Worm (Caenorhabditis elegans): ENCODE data around the gene lron-3.

The lron-3 gene

ce11 chrX:15567986-15568940 is 10.5 kb upstream of the lron-3 start, which contains the start of gene dyn-1 (continued):
- TF ChIP-seq elt-1 (tag; optimal IDR thresholded peaks at IDR 0.05) = no peak
- TF ChIP-seq ceh-9 (tag; optimal IDR thresholded peaks at IDR 0.05) = no peak
- TF ChIP-seq lin-15B (tag; optimal IDR thresholded peaks at IDR 0.05) = peak; percentile 39
- TF ChIP-seq tbx-2 (tag; optimal IDR thresholded peaks at IDR 0.05) = peak; percentile 22
- no peak for TF ChIP-seq egl-27 (tag; optimal IDR thresholded peaks at IDR 0.05)
- TF ChIP-seq nhr-77 (tag; optimal IDR thresholded peaks at IDR 0.05) = no peak
- no peak for TF ChIP-seq nhr-11 (tag; optimal IDR thresholded peaks at IDR 0.05)

ce11 chrX:15566640-15567039 is 8.9 kb upstream of the lron-3 start:
- TF ChIP-seq snpc-4 (tag; optimal IDR thresholded peaks at IDR 0.05) (peak; percentile 22), lsy-12 (tag; optimal IDR thresholded peaks at IDR 0.05) (peak; percentile 11), nfya-1 (tag; optimal IDR thresholded peaks at IDR 0.05; ENCODE audit: insufficient read depth) (peak; percentile 67), nhr-77 (tag; optimal IDR thresholded peaks at IDR 0.05) (no peak), daf-12 (tag; optimal IDR thresholded peaks at IDR 0.05) (no peak), sea-2 (GFP tag; optimal IDR thresholded peaks at IDR 0.05) (peak; percentile 59), hmg-11 (tag; optimal IDR thresholded peaks at IDR 0.05) (peak; percentile 87), nhr-23 (tag; optimal IDR thresholded peaks at IDR 0.05) (no peak), mdl-1 (tag; optimal IDR thresholded peaks at IDR 0.05) (no peak), lin-15B (tag; optimal IDR thresholded peaks at IDR 0.05) (no peak), lin-39 (tag; optimal IDR thresholded peaks at IDR 0.05) (peak; percentile 67), pha-4 (tag; optimal IDR thresholded peaks at IDR 0.05) (no peak), fkh-10 (GFP tag; optimal IDR thresholded peaks at IDR 0.05) (peak; percentile 51)

- TF ChIP-seq lin-39 (tag; optimal IDR thresholded peaks at IDR 0.05) = peak; percentile 59
- peak; percentile 16 for TF ChIP-seq nfya-1 (tag; optimal IDR thresholded peaks at IDR 0.05; ENCODE audit: insufficient read depth)
- no peak for TF ChIP-seq elt-2 (tag; optimal IDR thresholded peaks at IDR 0.05)
- TF ChIP-seq pha-4 (tag; optimal IDR thresholded peaks at IDR 0.05) = no peak
- no peak for TF ChIP-seq zag-1 (tag; optimal IDR thresholded peaks at IDR 0.05)
- no peak for TF ChIP-seq nhr-77 (tag; optimal IDR thresholded peaks at IDR 0.05)
- TF ChIP-seq ceh-28 (tag; optimal IDR thresholded peaks at IDR 0.05) = no peak
- no peak for TF ChIP-seq lin-15B (tag; optimal IDR thresholded peaks at IDR 0.05)
- TF ChIP-seq snpc-4 (tag; optimal IDR thresholded peaks at IDR 0.05) = no peak
- no peak for TF ChIP-seq hmg-11 (tag; optimal IDR thresholded peaks at IDR 0.05)
- no peak for TF ChIP-seq ztf-11 (tag; optimal IDR thresholded peaks at IDR 0.05)
- no peak for TF ChIP-seq ama-1 (optimal IDR thresholded peaks at IDR 0.05)
- no peak for TF ChIP-seq nhr-12 (tag; optimal IDR thresholded peaks at IDR 0.05)
- TF ChIP-seq sea-2 (GFP tag; optimal IDR thresholded peaks at IDR 0.05) = no peak
- TF ChIP-seq nhr-76 (tag; optimal IDR thresholded peaks at IDR 0.05) = no peak
These were observed 6.6 kb upstream of the lron-3 start for ce11 chrX:15564338-15564737.

ce11 chrX:15559473-15559872 is 1.7 kb upstream of the lron-3 start:
- TF ChIP-seq ceh-9 (tag; optimal IDR thresholded peaks at IDR 0.05) (no peak), snpc-4 (tag; optimal IDR thresholded peaks at IDR 0.05) (peak; percentile 40), jun-1 (tag; optimal IDR thresholded peaks at IDR 0.05) (no peak), aly-2 (tag; optimal IDR thresholded peaks at IDR 0.05) (no peak)

ce11 chrX:15555529-15555928 is 2.2 kb downstream of the lron-3 start:
- peak; percentile 2 for TF ChIP-seq lin-39 (tag; optimal IDR thresholded peaks at IDR 0.05)
- TF ChIP-seq ztf-4 (tag; optimal IDR thresholded peaks at IDR 0.05) = no peak

- TF ChIP-seq nfya-1 (tag; optimal IDR thresholded peaks at IDR 0.05; ENCODE audit: insufficient read depth) = peak; percentile 26
- TF ChIP-seq lin-39 (tag; optimal IDR thresholded peaks at IDR 0.05) = no peak
These were observed 2.8 kb downstream of the lron-3 start for ce11 chrX:15554910-15555309.
